Fruit fly (Drosophila melanogaster): ENCODE measurements around the gene Or9a.

DNA sequence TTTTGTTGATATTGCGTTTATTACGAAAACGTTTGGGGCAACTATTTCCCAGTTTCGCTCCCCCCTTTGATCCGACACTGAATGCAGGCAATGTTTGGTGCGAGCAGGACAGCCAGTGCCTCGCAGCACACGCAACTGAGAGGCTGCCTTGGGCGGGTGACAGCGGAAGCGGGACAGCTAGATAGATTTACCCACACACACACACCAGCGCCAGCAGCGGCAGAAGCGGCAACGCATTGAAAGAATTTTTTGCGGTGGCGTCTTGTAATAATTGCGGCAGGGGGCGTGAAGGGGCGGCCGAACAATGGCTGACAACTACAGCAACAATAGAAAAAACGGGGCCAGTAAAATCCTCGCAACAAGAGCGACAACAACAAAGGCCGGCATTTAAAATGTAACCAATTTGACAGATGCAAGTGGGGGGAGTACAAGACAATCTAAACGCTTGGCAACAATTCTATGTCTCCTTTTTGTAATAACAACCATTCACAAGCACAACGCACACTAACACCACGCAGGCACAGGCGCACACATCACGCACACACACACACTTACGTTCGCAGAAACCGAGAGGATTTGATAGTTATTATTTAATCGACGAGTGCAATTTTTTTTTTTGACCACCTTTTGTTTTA, 13.3 kb upstream of the Or9a start:
- TF ChIP-seq CG8478 (optimal IDR thresholded peaks at IDR 0.05) (peak; percentile 70), CTCF (optimal IDR thresholded peaks at IDR 0.05) (peak; percentile 38 to 41)

All from S2 (cell line).